Fruit fly (Drosophila melanogaster): ENCODE results near the gene Cdc16.

DNA sequence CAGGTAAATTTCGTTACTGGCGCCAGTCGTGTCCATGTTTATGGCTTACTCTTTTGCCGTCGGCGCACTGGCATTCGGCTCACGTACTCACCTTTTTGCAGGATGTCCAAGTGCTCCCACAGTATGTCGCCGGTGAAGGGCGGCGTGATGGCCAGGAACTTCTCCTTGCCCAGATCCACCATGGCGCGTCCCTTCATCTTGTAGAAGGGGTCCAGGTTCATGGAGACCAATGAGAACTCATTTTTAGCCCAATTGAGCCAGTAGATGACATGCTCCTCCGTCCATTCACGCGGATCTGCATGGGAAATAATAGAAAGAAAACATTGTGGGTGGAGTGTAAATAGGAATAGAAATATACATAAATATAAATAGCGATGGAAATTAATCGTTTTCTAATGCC, 31.8 kb downstream of the Cdc16 start:
- TF ChIP-seq CG7101 (tag; optimal IDR thresholded peaks at IDR 0.05) (no peak), ovo (GFP tag; optimal IDR thresholded peaks at IDR 0.05) (no peak), CG1620 (GFP tag; optimal IDR thresholded peaks at IDR 0.05) (no peak), CG11617 (GFP tag; optimal IDR thresholded peaks at IDR 0.05) (no peak), Clk (GFP tag; optimal IDR thresholded peaks at IDR 0.05) (no peak), CG33017 (tag; optimal IDR thresholded peaks at IDR 0.05) (no peak), Crg-1 (GFP tag; optimal IDR thresholded peaks at IDR 0.05) (no peak), CG12768 (GFP tag; optimal IDR thresholded peaks at IDR 0.05) (no peak), CG7045 (GFP tag; optimal IDR thresholded peaks at IDR 0.05) (no peak), pad (GFP tag; optimal IDR thresholded peaks at IDR 0.05) (no peak), kay (GFP tag; ENCODE audit: borderline replicate concordance) (no peak), Mnt (GFP tag; optimal IDR thresholded peaks at IDR 0.05) (no peak)
